Worm (Caenorhabditis elegans) whole organism, young adult: Measurements from ENCODE around the gene hlh-11.

Experiments used
- F39B2.1 ChIP-seq: fragments of 200-800 bp; sonication (Bioruptor generic); IDR thresholded peaks from 2 replicates; pipeline ENCODE4 v1.3.6; 2022; ENCODE audit warnings: missing genetic modification reagents, missing genetic modification characterization, missing compliant biosample characterization
- F57C9.4 ChIP-seq: sonication (generic microtip); optimal IDR thresholded peaks from 2 replicates; lab custom pipeline; 2017; ENCODE audit warnings: mild to moderate bottlenecking, missing genetic modification characterization, missing compliant biosample characterization
- T07F8.4 ChIP-seq: sonication (generic microtip); optimal IDR thresholded peaks from 2 replicates; lab custom pipeline; 2016; ENCODE audit warnings: mild to moderate bottlenecking, missing genetic modification characterization, moderate library complexity, missing compliant biosample characterization
- Y56A3A.18 ChIP-seq: fragments of 200-800 bp; sonication (Bioruptor generic); IDR thresholded peaks from 2 replicates; pipeline ENCODE4 v1.3.6; 2022; ENCODE audit warnings: missing genetic modification reagents, missing genetic modification characterization, missing compliant biosample characterization
- ZK185.1 ChIP-seq: sonication (generic microtip); optimal IDR thresholded peaks from 2 replicates; lab custom pipeline; 2016; ENCODE audit warnings: mild to moderate bottlenecking, missing genetic modification characterization, missing compliant biosample characterization; ENCODE audit not compliant: poor library complexity, severe bottlenecking
- aptf-2 ChIP-seq: fragments of 200-800 bp; sonication (Bioruptor generic); conservative IDR thresholded peaks from 2 replicates; pipeline ENCODE4 v1.3.6; 2022; ENCODE audit warnings: missing genetic modification reagents, missing genetic modification characterization, missing compliant biosample characterization
- atf-7 ChIP-seq: sonication (generic microtip); optimal IDR thresholded peaks from 2 replicates; lab custom pipeline; 2017; ENCODE audit warnings: mild to moderate bottlenecking, missing genetic modification characterization, missing compliant biosample characterization
- bed-1 ChIP-seq: fragments of 200-800 bp; sonication (Bioruptor generic); IDR thresholded peaks from 2 replicates; pipeline ENCODE4 v1.3.6; 2022; ENCODE audit warnings: missing genetic modification reagents, missing genetic modification characterization, missing compliant biosample characterization
- ceh-100 ChIP-seq: fragments of 200-800 bp; sonication (Bioruptor generic); IDR thresholded peaks from 2 replicates; pipeline ENCODE4 v1.3.6; 2022; ENCODE audit warnings: missing genetic modification reagents, missing genetic modification characterization, missing compliant biosample characterization
- ceh-79 ChIP-seq: sonication (generic microtip); optimal IDR thresholded peaks from 2 replicates; lab custom pipeline; 2017; ENCODE audit warnings: mild to moderate bottlenecking, missing genetic modification characterization, missing compliant biosample characterization
- chd-7 ChIP-seq: sonication (generic microtip); optimal IDR thresholded peaks from 2 replicates; lab custom pipeline; 2016; ENCODE audit warnings: mild to moderate bottlenecking, missing genetic modification characterization, moderate library complexity, missing compliant biosample characterization
- die-1 ChIP-seq: sonication (generic microtip); optimal IDR thresholded peaks from 2 replicates; lab custom pipeline; 2016; ENCODE audit warnings: missing genotype, mild to moderate bottlenecking, missing genetic modification characterization, missing compliant biosample characterization
- dox-1 ChIP-seq: fragments of 200-800 bp; sonication (Bioruptor generic); IDR thresholded peaks from 2 replicates; pipeline ENCODE4 v1.3.6; 2022; ENCODE audit warnings: missing genetic modification reagents, missing genetic modification characterization, missing compliant biosample characterization
- dpff-1 ChIP-seq: sonication (generic microtip); optimal IDR thresholded peaks from 2 replicates; lab custom pipeline; 2017; ENCODE audit warnings: mild to moderate bottlenecking, missing genetic modification characterization, missing compliant biosample characterization
- dpl-1 ChIP-seq: fragments of 150-350 bp; optimal IDR thresholded peaks from 2 replicates; lab custom pipeline; 2014; ENCODE audit warnings: missing biosample characterization, missing genetic modification reagents, missing genetic modification characterization
- egl-18 ChIP-seq: fragments of 200-800 bp; sonication (Bioruptor generic); IDR thresholded peaks from 2 replicates; pipeline ENCODE4 v1.3.6; 2022; ENCODE audit warnings: missing genetic modification reagents, missing genetic modification characterization, missing compliant biosample characterization
- ets-4 ChIP-seq: fragments of 200-800 bp; sonication (Bioruptor generic); optimal IDR thresholded peaks from 2 replicates; lab custom pipeline; 2018; ENCODE audit warnings: mild to moderate bottlenecking, missing genetic modification characterization, missing compliant biosample characterization
- hlh-26 ChIP-seq: fragments of 200-800 bp; sonication (Bioruptor generic); conservative IDR thresholded peaks from 2 replicates; pipeline ENCODE4 v1.3.6; 2022; ENCODE audit warnings: missing genetic modification reagents, missing genetic modification characterization, missing compliant biosample characterization
- hrde-1 ChIP-seq: sonication (generic microtip); optimal IDR thresholded peaks from 2 replicates; lab custom pipeline; 2016; ENCODE audit warnings: missing genetic modification characterization, mild to moderate bottlenecking, missing compliant biosample characterization, moderate library complexity, missing genotype, missing genetic modification reagents, borderline replicate concordance
- let-607 ChIP-seq, 2 experiments: fragments of 200-800 bp in 1 of 2; sonication (Bioruptor generic) in 1 of 2; sonication (generic microtip) in 1 of 2; optimal IDR thresholded peaks; 2 replicates each; lab custom pipeline; 2016 to 2018; ENCODE audit warnings: mild to moderate bottlenecking in 2 of 2, missing compliant biosample characterization in 2 of 2, missing genetic modification characterization in 2 of 2, moderate library complexity in 2 of 2, missing genotype in 1 of 2
- lin-26 ChIP-seq: fragments of 200-800 bp; sonication (Bioruptor generic); IDR thresholded peaks from 2 replicates; pipeline ENCODE4 v1.3.6; 2022; ENCODE audit warnings: missing genetic modification reagents, missing genetic modification characterization, missing compliant biosample characterization
- lin-54 ChIP-seq: fragments of 200-800 bp; sonication (Bioruptor generic); optimal IDR thresholded peaks from 2 replicates; lab custom pipeline; 2018; ENCODE audit warnings: mild to moderate bottlenecking, missing genetic modification characterization, missing compliant biosample characterization
- madf-6 ChIP-seq: fragments of 200-800 bp; sonication (Bioruptor generic); IDR thresholded peaks from 2 replicates; pipeline ENCODE4 v1.3.6; 2022; ENCODE audit warnings: missing genetic modification reagents, missing genetic modification characterization, missing compliant biosample characterization
- mcd-1 ChIP-seq: fragments of 200-800 bp; sonication (Bioruptor generic); IDR thresholded peaks from 2 replicates; pipeline ENCODE4 v1.3.6; 2022; ENCODE audit warnings: missing genetic modification reagents, missing genetic modification characterization, missing compliant biosample characterization
- nfya-1 ChIP-seq: sonication (generic microtip); optimal IDR thresholded peaks from 2 replicates; lab custom pipeline; 2017; ENCODE audit warnings: antibody characterized with exemption, missing compliant biosample characterization, missing genetic modification characterization, borderline replicate concordance; ENCODE audit not compliant: insufficient read depth
- nhr-80 ChIP-seq: sonication (generic microtip); optimal IDR thresholded peaks from 2 replicates; lab custom pipeline; 2016; ENCODE audit warnings: missing genetic modification characterization, missing compliant biosample characterization
- pbrm-1 ChIP-seq: fragments of 200-800 bp; sonication (Bioruptor generic); IDR thresholded peaks from 2 replicates; pipeline ENCODE4 v1.3.6; 2022; ENCODE audit warnings: missing genetic modification reagents, missing genetic modification characterization, missing compliant biosample characterization
- pha-4 ChIP-seq: fragments of 150-350 bp; sonication (generic microtip); optimal IDR thresholded peaks from 2 replicates; lab custom pipeline; 2014; ENCODE audit warnings: missing biosample characterization, missing genetic modification reagents, missing genetic modification characterization
- rpc-1 ChIP-seq, 2 experiments: fragments of 150-350 bp in 1 of 2; sonication (generic microtip) in 1 of 2; optimal IDR thresholded peaks; 2 replicates each; lab custom pipeline; 2014 to 2018; ENCODE audit warnings: missing biosample characterization in 1 of 2, missing genetic modification characterization in 1 of 2, missing genetic modification reagents in 1 of 2, missing genotype in 1 of 2
- snpc-3.4 ChIP-seq: sonication (generic microtip); optimal IDR thresholded peaks from 2 replicates; lab custom pipeline; 2017; ENCODE audit warnings: missing genetic modification characterization, mild to moderate bottlenecking, missing compliant biosample characterization, antibody characterized with exemption, moderate library complexity, missing genotype, missing genetic modification reagents
- snpc-4 ChIP-seq, 5 experiments: fragments of 150-350 bp in 1 of 5; sonication (generic microtip) in 4 of 5; optimal IDR thresholded peaks; 2 replicates each; lab custom pipeline; 2014 to 2018; ENCODE audit warnings: missing genetic modification characterization in 5 of 5, missing biosample characterization in 3 of 5, antibody characterized with exemption in 2 of 5, mild to moderate bottlenecking in 2 of 5, missing compliant biosample characterization in 2 of 5, missing genotype in 2 of 5, moderate library complexity in 2 of 5, missing genetic modification reagents in 1 of 5
- tbp1 ChIP-seq: fragments of 200-800 bp; sonication (Bioruptor generic); optimal IDR thresholded peaks from 2 replicates; lab custom pipeline; 2018; ENCODE audit warnings: mild to moderate bottlenecking, missing genetic modification characterization, missing compliant biosample characterization

hlh-11 gene

ce11 chrIII:9631117-9631655 lies 11.7 kb downstream of the hlh-11 start, which contains the start of gene ubc-7 (continued):
- TF ChIP-seq F39B2.1 (GFP tag; lab: Robert Waterston, UW) (no peak), snpc-4 (GFP tag; optimal IDR thresholded peaks at IDR 0.05; lab: Kevin White, UChicago) (no peak), snpc-4 (tag; optimal IDR thresholded peaks at IDR 0.05; lab: Kevin White, UChicago) (peak in 2 of 4 experiments; percentile 14 to 45), pha-4 (tag; lab: Kevin White, UChicago) (no peak), pbrm-1 (GFP tag; lab: Robert Waterston, UW) (no peak), bed-1 (GFP tag; lab: Robert Waterston, UW) (no peak), aptf-2 (GFP tag; lab: Robert Waterston, UW) (no peak), hlh-26 (no peak), tbp1 (GFP tag; lab: Kevin White, UChicago) (peak; percentile 56)

- TF ChIP-seq let-607 (tag; optimal IDR thresholded peaks at IDR 0.05; lab: Kevin White, UChicago) (no peak), hrde-1 (no peak), F57C9.4 (tag; lab: Kevin White, UChicago) (no peak), dpff-1 (tag; lab: Kevin White, UChicago) (no peak), madf-6 (no peak), Y56A3A.18 (GFP tag; lab: Robert Waterston, UW) (no peak), ceh-79 (tag; lab: Kevin White, UChicago) (no peak), nfya-1 (tag; lab: Kevin White, UChicago) (no peak), ceh-100 (GFP tag; lab: Robert Waterston, UW) (no peak), snpc-3.4 (no peak), mcd-1 (no peak)
Measured at ce11 chrIII:9637016-9637415, 17.5 kb downstream of the hlh-11 start, which contains the start of gene gei-13. Gene gei-13 (minus strand): TSS chrIII:9637116.

- TF ChIP-seq nhr-80 (tag; lab: Kevin White, UChicago) (peak; percentile 98), die-1 (no peak), ets-4 (GFP tag; lab: Kevin White, UChicago) (peak; percentile 65), atf-7 (tag; lab: Kevin White, UChicago) (no peak), T07F8.4 (tag; lab: Kevin White, UChicago) (no peak), lin-54 (GFP tag; lab: Kevin White, UChicago) (no peak), dox-1 (0 out of 2 replicates have a peak, but pooled peaks have one; percentile 15), lin-26 (no peak), egl-18 (GFP tag; lab: Robert Waterston, UW) (no peak), ZK185.1 (tag; lab: Kevin White, UChicago) (no peak), rpc-1 (optimal IDR thresholded peaks at IDR 0.05; lab: Kevin White, UChicago) (no peak), rpc-1 (tag; optimal IDR thresholded peaks at IDR 0.05; lab: Kevin White, UChicago) (no peak), madf-6 (no peak), let-607 (tag; optimal IDR thresholded peaks at IDR 0.05; lab: Kevin White, UChicago) (peak; percentile 47 to 86), chd-7 (tag; lab: Kevin White, UChicago) (no peak), dpl-1 (GFP tag; lab: Kevin White, UChicago) (no peak)
Measured at ce11 chrIII:9638159-9638754, 18.7 kb downstream of the hlh-11 start.
